Worm (Caenorhabditis elegans): Measurements from ENCODE around the gene F41B5.1.

ce11 chrV:2260660-2261059 is 5.3 kb downstream of the F41B5.1 start, which contains the start of gene F41B5.12:
- TF ChIP-seq dox-1 (GFP tag; IDR thresholded peaks at IDR 0.05) (no peak), ztf-6 (GFP tag; IDR thresholded peaks at IDR 0.05) (no peak), aptf-2 (GFP tag; conservative IDR thresholded peaks at IDR 0.05) (no peak)
